Worm (Caenorhabditis elegans) whole organism, L4 larva: ENCODE measurements around the gene Y55D5A.1.

Source experiments
- egl-27 ChIP-seq: sonication (generic microtip); optimal IDR thresholded peaks from 3 replicates; lab custom pipeline; 2017; ENCODE audit warnings: missing biosample characterization, missing genetic modification reagents, missing genetic modification characterization
- fos-1 ChIP-seq: fragments of 150-350 bp; optimal IDR thresholded peaks from 2 replicates; lab custom pipeline; 2014; ENCODE audit warnings: missing biosample characterization, missing genetic modification characterization

DNA sequence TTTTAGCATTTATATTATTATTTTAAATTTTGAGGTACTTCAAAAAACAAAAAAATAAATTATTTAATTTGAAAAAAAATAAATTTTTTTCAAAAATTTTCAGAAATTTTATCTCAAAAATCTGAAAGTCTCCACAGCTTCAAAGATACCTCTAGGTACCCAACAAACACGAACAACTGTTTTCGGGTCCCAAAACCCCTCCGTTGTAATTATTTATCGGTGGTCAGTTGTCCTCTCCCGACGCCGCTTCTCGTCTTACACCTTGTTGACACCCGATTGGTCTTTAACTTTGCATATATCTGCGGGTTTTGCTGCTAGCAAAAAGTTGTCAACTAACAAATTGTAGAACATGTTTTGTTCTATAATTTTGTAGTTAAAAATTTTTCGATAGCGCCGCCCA, 6.0 kb upstream of the Y55D5A.1 start:
- TF ChIP-seq fos-1 (tag; lab: Kevin White, UChicago) (no peak), egl-27 (tag; lab: Kevin White, UChicago) (no peak)
